Worm (Caenorhabditis elegans): Measurements from ENCODE around the gene C55A6.11.

C55A6.11 gene

DNA sequence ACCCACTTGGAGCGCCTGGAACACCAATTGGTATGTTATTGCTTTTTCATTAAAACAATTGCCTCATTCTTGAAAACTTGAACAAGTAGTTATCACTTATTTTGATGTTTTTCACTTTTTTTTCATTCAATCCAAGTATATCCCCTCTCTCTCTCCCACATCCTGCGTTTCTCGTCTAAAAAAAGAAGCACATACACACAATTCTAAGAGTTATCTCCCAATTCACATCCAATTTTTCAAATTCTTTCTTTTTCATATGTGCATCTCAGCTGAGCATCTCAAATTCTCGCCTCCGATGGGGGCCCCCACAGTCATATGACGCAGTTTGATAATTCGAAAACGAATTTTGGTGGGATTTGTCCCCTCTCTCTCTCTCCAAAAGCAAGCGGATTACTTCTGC is 16.4 kb downstream of the C55A6.11 start:
- TF ChIP-seq B0310.2 (tag; optimal IDR thresholded peaks at IDR 0.05) (no peak), ets-7 (tag; optimal IDR thresholded peaks at IDR 0.05) (no peak), hmg-4 (GFP tag; optimal IDR thresholded peaks at IDR 0.05) (no peak), F13C5.2 (tag; optimal IDR thresholded peaks at IDR 0.05) (no peak), hmbx-1 (tag; optimal IDR thresholded peaks at IDR 0.05) (no peak), tra-4 (tag; optimal IDR thresholded peaks at IDR 0.05) (no peak), pes-1 (GFP tag; IDR thresholded peaks at IDR 0.05) (no peak), scrt-1 (GFP tag; IDR thresholded peaks at IDR 0.05) (no peak)

DNA sequence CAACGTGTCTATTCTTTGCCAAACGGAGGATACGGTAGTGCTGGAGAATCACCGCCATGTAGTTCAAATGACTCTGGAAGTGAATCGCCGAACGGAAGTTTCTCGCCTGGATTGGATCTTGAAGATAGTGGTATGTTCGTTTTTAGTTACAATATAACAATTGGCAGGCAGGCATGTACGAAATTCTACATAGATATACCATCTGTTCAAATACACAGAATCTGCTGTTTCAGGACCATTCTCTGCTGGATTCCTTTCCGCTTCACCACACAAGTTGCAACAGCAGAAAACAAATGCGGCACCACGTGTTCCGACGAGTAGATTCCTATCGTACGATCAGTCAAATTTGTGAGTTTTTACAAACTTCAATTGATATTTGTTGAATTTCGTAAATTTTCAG is 19.2 kb downstream of the C55A6.11 start:
- no peak for TF ChIP-seq hmbx-1 (tag; optimal IDR thresholded peaks at IDR 0.05)
- no peak for TF ChIP-seq aly-1 (tag; optimal IDR thresholded peaks at IDR 0.05)

DNA sequence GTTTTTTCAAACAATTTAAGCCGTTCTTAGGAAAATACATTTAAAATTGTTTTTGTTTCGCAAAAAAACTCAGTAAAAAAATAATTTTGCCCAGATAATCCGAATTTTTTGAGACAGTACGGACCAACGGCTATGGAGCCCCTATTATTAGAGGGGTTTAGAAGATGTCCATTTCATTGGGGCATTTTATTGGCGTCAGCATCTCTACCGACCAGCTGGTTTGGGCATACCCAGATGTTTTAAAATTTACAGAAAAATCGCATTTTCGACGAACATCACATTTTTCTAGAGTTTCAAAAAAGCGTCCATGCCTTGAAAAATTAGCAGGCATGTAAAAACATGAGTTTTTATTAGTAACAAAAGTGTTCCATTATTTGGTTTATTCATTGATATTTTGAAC is 21.0 kb downstream of the C55A6.11 start:
- TF ChIP-seq tbx-37 (GFP tag; conservative IDR thresholded peaks at IDR 0.05) = no peak
- TF ChIP-seq tra-4 (tag; optimal IDR thresholded peaks at IDR 0.05) = no peak
- no peak for TF ChIP-seq ets-7 (tag; optimal IDR thresholded peaks at IDR 0.05)
- no peak for TF ChIP-seq ceh-36 (tag; optimal IDR thresholded peaks at IDR 0.05)
- no peak for TF ChIP-seq flt-1 (GFP tag; IDR thresholded peaks at IDR 0.05)
- no peak for TF ChIP-seq hmg-4 (GFP tag; optimal IDR thresholded peaks at IDR 0.05)
- no peak for TF ChIP-seq hmbx-1 (tag; optimal IDR thresholded peaks at IDR 0.05)
- TF ChIP-seq pes-1 (GFP tag; IDR thresholded peaks at IDR 0.05) = no peak
- TF ChIP-seq scrt-1 (GFP tag; IDR thresholded peaks at IDR 0.05) = no peak
- TF ChIP-seq aly-1 (tag; optimal IDR thresholded peaks at IDR 0.05) = no peak
- no peak for TF ChIP-seq ceh-13 (GFP tag; optimal IDR thresholded peaks at IDR 0.05)
- no peak for TF ChIP-seq B0310.2 (tag; optimal IDR thresholded peaks at IDR 0.05)
- TF ChIP-seq tbx-11 (GFP tag; IDR thresholded peaks at IDR 0.05) = no peak
- TF ChIP-seq ama-1 (optimal IDR thresholded peaks at IDR 0.05) = no peak
- no peak for TF ChIP-seq F13C5.2 (tag; optimal IDR thresholded peaks at IDR 0.05)
- TF ChIP-seq sea-1 (GFP tag; conservative IDR thresholded peaks at IDR 0.05) = no peak
- no peak for TF ChIP-seq hnd-1 (tag; optimal IDR thresholded peaks at IDR 0.05)

DNA sequence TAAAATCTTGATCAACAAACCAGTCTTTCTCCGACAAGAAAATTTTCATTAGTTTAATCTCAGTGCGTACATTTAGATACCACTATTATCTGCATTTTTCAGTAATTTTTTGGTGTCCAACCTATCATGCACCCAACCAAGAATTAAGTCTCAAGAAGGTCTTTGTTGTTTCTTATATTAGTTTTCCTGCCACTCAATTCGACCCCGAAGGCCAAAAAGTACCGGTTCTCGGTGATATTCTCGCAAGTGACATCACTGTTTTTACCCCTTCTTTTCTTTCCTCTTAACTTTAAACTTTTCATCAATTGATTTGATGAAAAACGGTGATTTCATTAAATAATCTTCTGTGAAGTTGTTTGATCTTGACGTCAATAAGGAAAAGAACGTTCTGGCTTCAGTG is 23.2 kb downstream of the C55A6.11 start, which contains the start of gene F38B7.2:
F38B7.2 (plus strand) TSS at position 400 of the 400 bp plus-strand sequence.
- TF ChIP-seq sea-1 (GFP tag; conservative IDR thresholded peaks at IDR 0.05) (no peak), ceh-13 (GFP tag; optimal IDR thresholded peaks at IDR 0.05) (no peak), hnd-1 (tag; optimal IDR thresholded peaks at IDR 0.05) (no peak), ceh-36 (tag; optimal IDR thresholded peaks at IDR 0.05) (no peak), aly-1 (tag; optimal IDR thresholded peaks at IDR 0.05) (no peak), hmg-4 (GFP tag; optimal IDR thresholded peaks at IDR 0.05) (no peak), F13C5.2 (tag; optimal IDR thresholded peaks at IDR 0.05) (no peak), ets-7 (tag; optimal IDR thresholded peaks at IDR 0.05) (no peak), tbx-37 (GFP tag; conservative IDR thresholded peaks at IDR 0.05) (no peak), ama-1 (optimal IDR thresholded peaks at IDR 0.05) (no peak), scrt-1 (GFP tag; IDR thresholded peaks at IDR 0.05) (no peak), tbx-11 (GFP tag; IDR thresholded peaks at IDR 0.05) (no peak)

DNA sequence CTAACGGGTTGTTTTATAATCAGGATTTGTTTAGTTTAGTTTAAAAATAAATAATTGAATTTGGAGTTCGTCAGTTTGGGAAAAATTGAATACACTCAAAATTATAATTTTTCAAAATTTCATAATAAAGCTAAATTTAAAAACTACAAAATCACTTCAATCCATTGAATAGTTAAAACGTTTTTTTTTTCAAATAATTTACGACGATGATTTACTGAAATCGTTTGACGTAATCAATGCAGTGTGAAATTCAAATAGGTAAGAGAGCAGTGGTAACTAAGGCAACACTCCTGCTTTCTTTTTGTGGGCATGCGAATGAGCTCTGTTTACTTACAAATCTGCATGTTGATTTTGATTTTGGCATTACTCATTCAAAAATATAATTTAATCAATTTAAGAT is 24.9 kb downstream of the C55A6.11 start, which contains the start of gene F38B7.10:
F38B7.10 (plus strand) TSS at position 301 of the 400 bp plus-strand sequence.
- no peak for TF ChIP-seq ets-7 (tag; optimal IDR thresholded peaks at IDR 0.05)
- TF ChIP-seq hmg-4 (GFP tag; optimal IDR thresholded peaks at IDR 0.05) = no peak
- TF ChIP-seq pes-1 (GFP tag; IDR thresholded peaks at IDR 0.05) = no peak
- no peak for TF ChIP-seq ceh-36 (tag; optimal IDR thresholded peaks at IDR 0.05)
- no peak for TF ChIP-seq B0310.2 (tag; optimal IDR thresholded peaks at IDR 0.05)
- TF ChIP-seq flt-1 (GFP tag; IDR thresholded peaks at IDR 0.05) = no peak
- no peak for TF ChIP-seq ama-1 (optimal IDR thresholded peaks at IDR 0.05)

DNA sequence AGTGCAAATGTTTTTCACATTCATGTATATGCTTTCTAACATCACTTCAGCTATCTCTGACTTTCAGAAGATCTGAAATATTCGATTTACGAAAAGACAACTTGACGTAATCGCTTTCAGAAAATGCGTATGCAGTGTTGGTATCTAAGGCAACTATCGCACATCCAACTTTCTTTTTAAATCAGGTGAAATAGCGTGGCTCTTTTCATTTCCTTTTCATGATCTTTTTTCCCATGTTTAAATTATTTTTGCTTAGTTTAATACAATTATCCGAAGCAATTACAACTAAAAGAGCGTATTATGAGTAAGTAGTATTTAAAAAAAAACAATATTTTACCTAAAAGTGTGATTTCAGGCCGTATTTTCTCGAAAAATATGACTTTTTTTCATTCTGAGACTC is 26.5 kb downstream of the C55A6.11 start, which contains the start of gene F38B7.11:
F38B7.11 (plus strand) TSS at position 301 of the 400 bp plus-strand sequence.
- no peak for TF ChIP-seq ceh-13 (GFP tag; optimal IDR thresholded peaks at IDR 0.05)
- no peak for TF ChIP-seq B0310.2 (tag; optimal IDR thresholded peaks at IDR 0.05)
- no peak for TF ChIP-seq aly-1 (tag; optimal IDR thresholded peaks at IDR 0.05)
- no peak for TF ChIP-seq tbx-11 (GFP tag; IDR thresholded peaks at IDR 0.05)
- no peak for TF ChIP-seq tra-4 (tag; optimal IDR thresholded peaks at IDR 0.05)
- no peak for TF ChIP-seq pes-1 (GFP tag; IDR thresholded peaks at IDR 0.05)
- TF ChIP-seq ets-7 (tag; optimal IDR thresholded peaks at IDR 0.05) = no peak
- no peak for TF ChIP-seq tbx-37 (GFP tag; conservative IDR thresholded peaks at IDR 0.05)
- TF ChIP-seq F13C5.2 (tag; optimal IDR thresholded peaks at IDR 0.05) = no peak
- no peak for TF ChIP-seq hmbx-1 (tag; optimal IDR thresholded peaks at IDR 0.05)
- no peak for TF ChIP-seq sea-1 (GFP tag; conservative IDR thresholded peaks at IDR 0.05)
- TF ChIP-seq hmg-4 (GFP tag; optimal IDR thresholded peaks at IDR 0.05) = no peak
- TF ChIP-seq flt-1 (GFP tag; IDR thresholded peaks at IDR 0.05) = no peak
- TF ChIP-seq hnd-1 (tag; optimal IDR thresholded peaks at IDR 0.05) = no peak
- TF ChIP-seq ama-1 (optimal IDR thresholded peaks at IDR 0.05) = no peak
- TF ChIP-seq ceh-36 (tag; optimal IDR thresholded peaks at IDR 0.05) = no peak
- no peak for TF ChIP-seq scrt-1 (GFP tag; IDR thresholded peaks at IDR 0.05)

- TF ChIP-seq F13C5.2 (tag; optimal IDR thresholded peaks at IDR 0.05) (peak; percentile 38), tbx-11 (GFP tag; IDR thresholded peaks at IDR 0.05) (no peak), ceh-36 (tag; optimal IDR thresholded peaks at IDR 0.05) (no peak), sea-1 (GFP tag; conservative IDR thresholded peaks at IDR 0.05) (no peak), hnd-1 (tag; optimal IDR thresholded peaks at IDR 0.05) (no peak), ceh-13 (GFP tag; optimal IDR thresholded peaks at IDR 0.05) (no peak)
Measured at ce11 chrV:11548914-11549406, 28.6 kb downstream of the C55A6.11 start, which contains the start of the genes F38B7.17 and F38B7.3. Gene F38B7.17 (minus strand): TSS chrV:11548964. Gene F38B7.3 (plus strand): TSS chrV:11549107.

DNA sequence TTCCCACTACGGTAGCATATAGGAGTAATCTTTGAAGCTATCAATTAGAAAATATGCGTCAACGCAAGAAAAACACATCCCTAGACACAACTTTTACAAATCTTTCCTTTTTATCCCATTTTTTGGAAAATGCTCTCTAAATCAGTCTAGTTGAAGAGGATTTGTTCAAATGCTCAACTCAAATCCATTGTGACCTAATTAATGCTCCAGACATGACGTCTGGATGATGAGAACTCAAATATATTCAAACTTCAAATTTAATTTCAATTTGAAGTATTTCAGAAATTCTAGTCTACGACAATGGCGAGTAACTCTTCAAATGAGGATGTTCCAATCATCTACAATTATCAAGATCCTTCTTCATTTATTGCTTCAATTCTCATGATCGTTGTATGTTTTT is 32.1 kb downstream of the C55A6.11 start, which contains the start of gene srx-85:
srx-85 (plus strand) TSS at position 301 of the 400 bp plus-strand sequence.
- no peak for TF ChIP-seq flt-1 (GFP tag; IDR thresholded peaks at IDR 0.05)
- no peak for TF ChIP-seq B0310.2 (tag; optimal IDR thresholded peaks at IDR 0.05)
- no peak for TF ChIP-seq hnd-1 (tag; optimal IDR thresholded peaks at IDR 0.05)
- no peak for TF ChIP-seq tra-4 (tag; optimal IDR thresholded peaks at IDR 0.05)
- TF ChIP-seq tbx-37 (GFP tag; conservative IDR thresholded peaks at IDR 0.05) = no peak
- TF ChIP-seq ceh-36 (tag; optimal IDR thresholded peaks at IDR 0.05) = no peak
- TF ChIP-seq aly-1 (tag; optimal IDR thresholded peaks at IDR 0.05) = no peak
- TF ChIP-seq F13C5.2 (tag; optimal IDR thresholded peaks at IDR 0.05) = no peak
- TF ChIP-seq scrt-1 (GFP tag; IDR thresholded peaks at IDR 0.05) = no peak
- no peak for TF ChIP-seq tbx-11 (GFP tag; IDR thresholded peaks at IDR 0.05)
- TF ChIP-seq sea-1 (GFP tag; conservative IDR thresholded peaks at IDR 0.05) = no peak
- no peak for TF ChIP-seq ama-1 (optimal IDR thresholded peaks at IDR 0.05)
- no peak for TF ChIP-seq ceh-13 (GFP tag; optimal IDR thresholded peaks at IDR 0.05)

Data from whole organism, early embryonic.